Fruit fly (Drosophila melanogaster) whole organism, embryonic: ENCODE measurements around the gene SmydA-9.
A peak's percentile ranks its signal among the peaks of the same experiment; 100 is the strongest.

ENCODE experiments used
- Adf1 ChIP-seq: fragments of 200-800 bp; sonication (Bioruptor generic); IDR thresholded peaks from 2 replicates; pipeline ENCODE4 v1.3.6; 2022; ENCODE audit warnings: missing biosample characterization, missing genetic modification characterization
- B-H2 ChIP-seq: fragments of 200-800 bp; sonication (Bioruptor generic); optimal IDR thresholded peaks from 2 replicates; lab custom pipeline; 2018; ENCODE audit warnings: missing biosample characterization, mild to moderate bottlenecking, missing genetic modification characterization
- Blimp-1 ChIP-seq: fragments of 200-800 bp; sonication (Bioruptor generic); optimal IDR thresholded peaks from 3 replicates; lab custom pipeline; 2018; ENCODE audit warnings: missing biosample characterization, missing genetic modification characterization, mild to moderate bottlenecking, moderate library complexity, missing genetic modification reagents
- CG10543 ChIP-seq: fragments of 200-800 bp; sonication (Bioruptor generic); optimal IDR thresholded peaks from 3 replicates; lab custom pipeline; 2017; ENCODE audit warnings: missing biosample characterization, mild to moderate bottlenecking, missing genetic modification characterization, moderate library complexity
- CG12104 ChIP-seq: fragments of 200-800 bp; sonication (Bioruptor generic); optimal IDR thresholded peaks from 3 replicates; lab custom pipeline; 2016; ENCODE audit warnings: missing biosample characterization, missing genetic modification characterization
- CG14014 ChIP-seq: fragments of 200-800 bp; sonication (Bioruptor generic); IDR thresholded peaks from 2 replicates; pipeline ENCODE4 v1.3.6; 2022; ENCODE audit warnings: missing biosample characterization, missing genetic modification characterization
- CG16815 ChIP-seq: fragments of 200-800 bp; sonication (Bioruptor generic); optimal IDR thresholded peaks from 3 replicates; lab custom pipeline; 2017; ENCODE audit warnings: missing biosample characterization, mild to moderate bottlenecking, missing genetic modification characterization
- CG17802 ChIP-seq: fragments of 200-800 bp; sonication (Bioruptor generic); optimal IDR thresholded peaks from 2 replicates; lab custom pipeline; 2018; ENCODE audit warnings: missing biosample characterization, mild to moderate bottlenecking, missing genetic modification characterization, moderate library complexity
- CG17829 ChIP-seq: fragments of 200-800 bp; optimal IDR thresholded peaks from 2 replicates; lab custom pipeline; 2019; ENCODE audit warnings: missing biosample characterization, mild to moderate bottlenecking, missing genetic modification characterization, moderate library complexity
- CG2116 ChIP-seq: fragments of 200-800 bp; sonication (Bioruptor generic); optimal IDR thresholded peaks from 3 replicates; lab custom pipeline; 2018; ENCODE audit warnings: missing biosample characterization, mild to moderate bottlenecking, missing genetic modification characterization
- CG31224 ChIP-seq: fragments of 200-800 bp; sonication (Bioruptor generic); IDR thresholded peaks from 2 replicates; pipeline ENCODE4 v1.3.6; 2022; ENCODE audit warnings: missing biosample characterization, missing genetic modification characterization
- CG32772 ChIP-seq: fragments of 200-800 bp; sonication (Bioruptor generic); IDR thresholded peaks from 2 replicates; pipeline ENCODE4 v1.3.6; 2022; ENCODE audit warnings: missing biosample characterization, missing genetic modification characterization
- CG3281 ChIP-seq: fragments of 200-800 bp; sonication (Bioruptor generic); optimal IDR thresholded peaks from 3 replicates; lab custom pipeline; 2017; ENCODE audit warnings: missing biosample characterization, mild to moderate bottlenecking, missing genetic modification characterization
- CG7745 ChIP-seq: fragments of 200-800 bp; sonication (Bioruptor generic); optimal IDR thresholded peaks from 2 replicates; lab custom pipeline; 2018; ENCODE audit warnings: missing biosample characterization, mild to moderate bottlenecking, missing genetic modification characterization, moderate library complexity
- CG7928 ChIP-seq: fragments of 200-800 bp; sonication (Bioruptor generic); optimal IDR thresholded peaks from 2 replicates; lab custom pipeline; 2017; ENCODE audit warnings: missing biosample characterization, mild to moderate bottlenecking, missing genetic modification characterization
- CG8765 ChIP-seq: fragments of 200-800 bp; sonication (Bioruptor generic); IDR thresholded peaks from 2 replicates; pipeline ENCODE4 v1.3.6; 2022; ENCODE audit warnings: missing biosample characterization, missing genetic modification characterization
- D19B ChIP-seq: fragments of 200-800 bp; sonication (Bioruptor generic); optimal IDR thresholded peaks from 2 replicates; lab custom pipeline; 2017; ENCODE audit warnings: missing biosample characterization, mild to moderate bottlenecking, missing genetic modification characterization
- Dad ChIP-seq: fragments of 200-800 bp; sonication (Bioruptor generic); optimal IDR thresholded peaks from 3 replicates; lab custom pipeline; 2016; ENCODE audit warnings: missing biosample characterization, missing genetic modification characterization
- Dek ChIP-seq: fragments of 200-800 bp; sonication (Bioruptor generic); optimal IDR thresholded peaks from 3 replicates; lab custom pipeline; 2019; ENCODE audit warnings: missing biosample characterization, mild to moderate bottlenecking, missing genetic modification characterization, moderate library complexity
- Dref ChIP-seq: fragments of 200-800 bp; sonication (Bioruptor generic); IDR thresholded peaks from 2 replicates; pipeline ENCODE4 v1.3.6; 2022; ENCODE audit warnings: missing biosample characterization, missing genetic modification characterization
- E2f1 ChIP-seq: fragments of 200-800 bp; sonication (Bioruptor generic); IDR thresholded peaks from 2 replicates; pipeline ENCODE4 v1.3.6; 2022; ENCODE audit warnings: missing biosample characterization, missing genetic modification characterization
- Ets65A ChIP-seq: fragments of 200-800 bp; sonication (Bioruptor generic); peaks from one replicate; lab custom pipeline; 2016; ENCODE audit warnings: missing biosample characterization, missing genetic modification characterization
- HLH3B ChIP-seq: fragments of 200-800 bp; sonication (Bioruptor generic); IDR thresholded peaks from 2 replicates; pipeline ENCODE4 v1.3.6; 2022; ENCODE audit warnings: missing biosample characterization, missing genetic modification characterization
- Hr51 ChIP-seq, 2 experiments: fragments of 200-800 bp; sonication (Bioruptor generic); optimal IDR thresholded peaks; 2 replicates in 1 of 2; 3 replicates in 1 of 2; lab custom pipeline; 2016 to 2018; ENCODE audit warnings: missing biosample characterization in 2 of 2, missing genetic modification characterization in 2 of 2, mild to moderate bottlenecking in 1 of 2, moderate library complexity in 1 of 2
- Lhr ChIP-seq: fragments of 200-800 bp; sonication (Bioruptor generic); optimal IDR thresholded peaks from 3 replicates; lab custom pipeline; 2017; ENCODE audit warnings: mild to moderate bottlenecking, missing biosample characterization, missing genetic modification reagents, missing genetic modification characterization
- Med ChIP-seq: fragments of 200-800 bp; sonication (Bioruptor generic); peaks from one replicate; lab custom pipeline; 2016; ENCODE audit warnings: missing biosample characterization, missing genetic modification characterization, mild to moderate bottlenecking, inconsistent platforms, moderate library complexity
- Mes4 ChIP-seq: fragments of 200-800 bp; sonication (Bioruptor generic); optimal IDR thresholded peaks from 2 replicates; lab custom pipeline; 2016; ENCODE audit warnings: missing biosample characterization, missing genetic modification characterization
- NC2α ChIP-seq: fragments of 200-800 bp; sonication (Bioruptor generic); optimal IDR thresholded peaks from 2 replicates; lab custom pipeline; 2016; ENCODE audit warnings: missing biosample characterization, missing genetic modification characterization
- Ravus ChIP-seq: fragments of 200-800 bp; sonication (Bioruptor generic); IDR thresholded peaks from 2 replicates; pipeline ENCODE4 v1.3.6; 2022; ENCODE audit warnings: missing biosample characterization, missing genetic modification characterization
- Scr ChIP-seq: fragments of 200-800 bp; sonication (Bioruptor generic); IDR thresholded peaks from 2 replicates; pipeline ENCODE4 v1.3.6; 2022; ENCODE audit warnings: missing biosample characterization, missing genetic modification characterization; ENCODE audit not compliant: partially characterized antibody
- Side ChIP-seq: fragments of 200-800 bp; sonication (Bioruptor generic); optimal IDR thresholded peaks from 2 replicates; lab custom pipeline; 2016; ENCODE audit warnings: missing biosample characterization, missing genetic modification characterization
- Usf ChIP-seq: fragments of 200-800 bp; sonication (Bioruptor generic); optimal IDR thresholded peaks from 2 replicates; lab custom pipeline; 2017; ENCODE audit warnings: missing genotype, missing biosample characterization, missing genetic modification characterization
- ato ChIP-seq: fragments of 200-800 bp; sonication (Bioruptor generic); IDR thresholded peaks from 2 replicates; pipeline ENCODE4 v1.3.6; 2022; ENCODE audit warnings: missing biosample characterization, missing genetic modification characterization; ENCODE audit not compliant: partially characterized antibody
- bab2 ChIP-seq: fragments of 200-800 bp; sonication (Bioruptor generic); optimal IDR thresholded peaks from 2 replicates; lab custom pipeline; 2016; ENCODE audit warnings: missing biosample characterization, missing genetic modification characterization
- bcd ChIP-seq: fragments of 200-800 bp; sonication (Bioruptor generic); optimal IDR thresholded peaks from 2 replicates; lab custom pipeline; 2017; ENCODE audit warnings: missing biosample characterization, mild to moderate bottlenecking, missing genetic modification characterization
- cato ChIP-seq: fragments of 200-800 bp; sonication (Bioruptor generic); optimal IDR thresholded peaks from 2 replicates; lab custom pipeline; 2016; ENCODE audit warnings: missing biosample characterization, missing genetic modification characterization, borderline replicate concordance
- caup ChIP-seq: fragments of 200-800 bp; sonication (Bioruptor generic); optimal IDR thresholded peaks from 3 replicates; lab custom pipeline; 2017; ENCODE audit warnings: missing biosample characterization, mild to moderate bottlenecking, missing genetic modification characterization, moderate library complexity; ENCODE audit not compliant: severe bottlenecking
- chm ChIP-seq: fragments of 200-800 bp; sonication (Bioruptor generic); IDR thresholded peaks from 2 replicates; pipeline ENCODE4 v1.3.6; 2022; ENCODE audit warnings: missing biosample characterization, missing genetic modification characterization
- dan ChIP-seq: fragments of 200-800 bp; sonication (Bioruptor generic); IDR thresholded peaks from 2 replicates; pipeline ENCODE4 v1.3.6; 2022; ENCODE audit warnings: missing biosample characterization, missing genetic modification characterization
- dmrt11E ChIP-seq: fragments of 200-800 bp; sonication (Bioruptor generic); optimal IDR thresholded peaks from 3 replicates; lab custom pipeline; 2018; ENCODE audit warnings: missing biosample characterization, mild to moderate bottlenecking, missing genetic modification characterization, moderate library complexity
- fd96Cb ChIP-seq: fragments of 200-800 bp; sonication (Bioruptor generic); optimal IDR thresholded peaks from 2 replicates; lab custom pipeline; 2018; ENCODE audit warnings: missing biosample characterization, mild to moderate bottlenecking, missing genetic modification characterization, moderate library complexity
- hb ChIP-seq: fragments of 200-800 bp; sonication (Bioruptor generic); IDR thresholded peaks from 3 replicates; pipeline ENCODE4 v1.3.6; 2022; ENCODE audit warnings: missing biosample characterization, missing genetic modification characterization; ENCODE audit not compliant: partially characterized antibody
- her ChIP-seq: fragments of 200-800 bp; sonication (Bioruptor generic); optimal IDR thresholded peaks from 2 replicates; lab custom pipeline; 2016; ENCODE audit warnings: missing biosample characterization, missing genetic modification characterization
- jigr1 ChIP-seq: fragments of 200-800 bp; sonication (Bioruptor generic); IDR thresholded peaks from 3 replicates; pipeline ENCODE4 v1.3.6; 2022; ENCODE audit warnings: missing biosample characterization, missing genetic modification characterization
- ken ChIP-seq: fragments of 200-800 bp; sonication (Bioruptor generic); IDR thresholded peaks from 3 replicates; pipeline ENCODE4 v1.3.6; 2022; ENCODE audit warnings: missing biosample characterization, missing genetic modification characterization
- lmd ChIP-seq: fragments of 200-800 bp; sonication (Bioruptor generic); IDR thresholded peaks from 2 replicates; pipeline ENCODE4 v1.3.6; 2022; ENCODE audit warnings: missing biosample characterization, missing genetic modification characterization
- pita ChIP-seq: fragments of 200-800 bp; sonication (Bioruptor generic); optimal IDR thresholded peaks from 2 replicates; lab custom pipeline; 2017; ENCODE audit warnings: missing biosample characterization, mild to moderate bottlenecking, missing genetic modification characterization
- psq ChIP-seq: fragments of 200-800 bp; sonication (Bioruptor generic); optimal IDR thresholded peaks from 2 replicates; lab custom pipeline; 2017; ENCODE audit warnings: missing biosample characterization, missing genetic modification characterization
- salm ChIP-seq: fragments of 200-800 bp; sonication (Bioruptor generic); optimal IDR thresholded peaks from 2 replicates; lab custom pipeline; 2018; ENCODE audit warnings: missing biosample characterization, mild to moderate bottlenecking, missing genetic modification characterization
- sob ChIP-seq: fragments of 200-800 bp; sonication (Bioruptor generic); IDR thresholded peaks from 2 replicates; pipeline ENCODE4 v1.3.6; 2022; ENCODE audit warnings: missing biosample characterization, missing genetic modification characterization

The SmydA-9 gene

DNA sequence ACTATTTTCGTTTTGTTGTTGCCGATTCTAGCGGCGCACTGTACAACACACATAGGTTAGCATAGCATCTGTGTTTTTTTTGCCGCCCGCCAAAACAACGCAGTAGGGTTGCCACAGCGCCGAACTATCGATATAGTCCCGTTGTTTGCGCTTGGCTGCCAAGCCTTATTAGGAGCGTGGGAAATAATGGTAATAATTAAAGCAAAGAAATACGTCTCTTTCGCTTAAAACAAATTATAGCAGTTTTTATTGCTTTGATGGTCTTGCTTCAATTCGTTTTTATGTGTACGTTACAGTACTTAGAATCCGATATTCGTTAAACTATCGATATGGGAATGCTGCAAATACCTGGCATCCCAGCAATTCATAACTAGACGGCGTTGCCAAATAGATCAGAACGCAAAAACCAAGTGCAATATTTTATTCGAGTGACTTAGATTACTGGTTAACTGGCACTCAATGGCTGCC lies 32.8 kb upstream of the SmydA-9 start, which contains the start of the genes mxc and Larp7 (continued):
- TF ChIP-seq CG3281 (no peak), CG16815 (GFP tag; lab: Kevin White, UChicago) (no peak), CG32772 (GFP tag; lab: Robert Waterston, UW) (peak; percentile 41; the same call in 1 of the 2 replicates), Usf (GFP tag; lab: Kevin White, UChicago) (peak; percentile 47), CG2116 (GFP tag; lab: Kevin White, UChicago) (peak; percentile 71), NC2α (GFP tag; lab: Kevin White, UChicago) (no peak), CG7745 (tag; lab: Kevin White, UChicago) (no peak), B-H2 (GFP tag; lab: Kevin White, UChicago) (no peak), Ravus (GFP tag; lab: Robert Waterston, UW) (no peak), CG17829 (tag; lab: Kevin White, UChicago) (peak; percentile 59), CG8765 (GFP tag; lab: Robert Waterston, UW) (no peak), ato (GFP tag; lab: Robert Waterston, UW) (no peak), Mes4 (GFP tag; lab: Kevin White, UChicago) (peak; percentile 40), Dek (tag; lab: Kevin White, UChicago) (no peak), Ets65A (GFP tag; lab: Kevin White, UChicago) (peak; percentile 96), jigr1 (0 out of 3 replicates have a peak, but pooled peaks have one; percentile 15), Scr (peak; percentile 93), Dref (GFP tag; lab: Robert Waterston, UW) (peak; percentile 56), Side (GFP tag; lab: Kevin White, UChicago) (peak; percentile 61), cato (GFP tag; lab: Kevin White, UChicago) (peak; percentile 18), HLH3B (GFP tag; lab: Robert Waterston, UW) (no peak; the same call in 1 of the 2 replicates), CG31224 (GFP tag; lab: Robert Waterston, UW) (0 out of 2 replicates have a peak, but pooled peaks have one; percentile 26), CG7928 (GFP tag; lab: Kevin White, UChicago) (no peak), lmd (GFP tag; lab: Robert Waterston, UW) (peak; percentile 29; the same call in 1 of the 2 replicates), Med (peak; percentile 93), dan (GFP tag; lab: Robert Waterston, UW) (no peak), bab2 (peak; percentile 59), salm (tag; lab: Kevin White, UChicago) (no peak), caup (GFP tag; lab: Kevin White, UChicago) (no peak), Hr51 (GFP tag; optimal IDR thresholded peaks at IDR 0.05; lab: Kevin White, UChicago) (peak in 1 of 2 experiments; percentile 42), her (GFP tag; lab: Kevin White, UChicago) (peak; percentile 48), Adf1 (0 out of 2 replicates have a peak, but pooled peaks have one; percentile 26), Blimp-1 (GFP tag; lab: Kevin White, UChicago) (no peak), sob (peak; percentile 38; the same call in 1 of the 2 replicates), CG17802 (tag; lab: Kevin White, UChicago) (peak; percentile 16), ken (no peak), psq (no peak), fd96Cb (tag; lab: Kevin White, UChicago) (peak; percentile 3), CG12104 (peak; percentile 35), chm (GFP tag; lab: Robert Waterston, UW) (no peak), D19B (no peak), dmrt11E (peak; percentile 39), pita (GFP tag; lab: Kevin White, UChicago) (no peak), CG10543 (GFP tag; lab: Kevin White, UChicago) (peak; percentile 54), bcd (GFP tag; lab: Kevin White, UChicago) (peak; percentile 49), E2f1 (GFP tag; lab: Robert Waterston, UW) (peak; percentile 72), CG14014 (peak; percentile 49; the same call in 1 of the 2 replicates), Lhr (peak; percentile 25), hb (GFP tag; lab: Robert Waterston, UW) (peak; percentile 88), Dad (GFP tag; lab: Kevin White, UChicago) (peak; percentile 30)
